Fruit fly (Drosophila melanogaster) whole organism, wandering third instar larva: Measurements from ENCODE around the gene CG4653.

Experiments
- Hr83 ChIP-seq: fragments of 200-300 bp; sonication (Bioruptor generic); optimal IDR thresholded peaks from 2 replicates; lab custom pipeline; 2016; ENCODE audit warnings: missing biosample characterization, mild to moderate bottlenecking, missing genetic modification characterization, moderate library complexity; ENCODE audit not compliant: poor library complexity, severe bottlenecking
- dsf ChIP-seq: sonication (Bioruptor generic); optimal IDR thresholded peaks from 2 replicates; lab custom pipeline; 2016; ENCODE audit warnings: missing biosample characterization, missing genetic modification characterization, borderline replicate concordance
- fru ChIP-seq: fragments of 200-800 bp; sonication (Bioruptor generic); optimal IDR thresholded peaks from 3 replicates; lab custom pipeline; 2016; ENCODE audit warnings: missing biosample characterization, mild to moderate bottlenecking, missing genetic modification characterization
- usp ChIP-seq: fragments of >200 bp; optimal IDR thresholded peaks from 2 replicates; lab custom pipeline; 2017; ENCODE audit warnings: missing biosample characterization, missing genetic modification characterization

DNA sequence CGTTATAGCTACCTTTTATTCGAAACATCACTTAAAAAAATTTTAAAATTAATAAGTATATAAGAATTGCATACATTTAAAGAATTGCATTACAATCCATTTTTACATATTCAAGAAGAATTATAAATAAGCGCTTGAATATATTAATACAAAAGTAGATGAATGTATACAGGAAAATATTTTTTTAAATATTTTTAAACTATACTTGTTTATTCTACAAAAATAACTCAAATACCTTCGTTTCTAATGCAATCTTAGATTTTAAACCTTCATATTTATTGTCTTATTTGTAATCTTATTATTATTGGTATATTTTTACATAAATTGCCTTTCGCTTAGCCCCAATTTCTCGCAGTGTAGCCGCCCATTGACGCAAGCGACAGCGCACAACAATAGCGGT, 26.7 kb upstream of the CG4653 start:
- TF ChIP-seq Hr83: no peak
- TF ChIP-seq dsf (GFP tag; lab: Kevin White, UChicago): no peak
- no peak for TF ChIP-seq usp
- no peak for TF ChIP-seq fru (GFP tag; lab: Kevin White, UChicago)
